Worm (Caenorhabditis elegans): Measurements from ENCODE around the gene eef-1A.1.

DNA sequence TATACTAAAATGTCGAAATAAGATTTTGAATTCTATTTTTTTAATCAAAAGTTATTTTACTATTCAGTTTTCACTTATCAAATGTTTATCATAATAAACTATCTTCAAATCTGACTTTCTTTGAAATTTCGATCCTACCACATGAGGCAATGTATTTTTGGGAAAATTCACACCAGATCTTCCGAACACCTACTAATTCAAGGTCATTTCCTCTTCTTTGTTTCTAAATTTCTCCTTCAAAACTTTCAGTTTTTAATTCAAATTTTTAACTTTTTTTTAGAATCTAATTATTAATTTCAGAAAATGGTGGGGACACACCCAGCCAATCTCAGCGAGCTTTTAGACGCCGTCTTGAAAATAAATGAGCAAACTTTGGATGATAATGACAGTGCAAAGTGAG, 8.1 kb upstream of the eef-1A.1 start, which contains the start of gene ceh-20:
- no peak for TF ChIP-seq Y79H2A.3 (GFP tag; conservative IDR thresholded peaks at IDR 0.05)
- TF ChIP-seq egl-44 (GFP tag; IDR thresholded peaks at IDR 0.05), result no peak
- no peak for TF ChIP-seq rpc-1 (optimal IDR thresholded peaks at IDR 0.05)
- no peak for TF ChIP-seq rpc-1 (tag; optimal IDR thresholded peaks at IDR 0.05)
- TF ChIP-seq D2030.7 (GFP tag; IDR thresholded peaks at IDR 0.05), result no peak

Measured in whole organism, young adult.